Fruit fly (Drosophila melanogaster) whole organism, embryonic: ENCODE results near the gene rost.

Experiments used
- Atf-2 ChIP-seq: fragments of 200-800 bp; sonication (Bioruptor generic); optimal IDR thresholded peaks from 2 replicates; lab custom pipeline; 2016; ENCODE audit warnings: missing biosample characterization, missing genetic modification characterization
- Atf6 ChIP-seq: fragments of 200-800 bp; sonication (Bioruptor generic); IDR thresholded peaks from 2 replicates; pipeline ENCODE4 v1.3.6; 2022; ENCODE audit warnings: missing biosample characterization, missing genetic modification characterization
- Bgb ChIP-seq: fragments of 200-800 bp; sonication (Bioruptor generic); IDR thresholded peaks from 2 replicates; pipeline ENCODE4 v1.3.6; 2022; ENCODE audit warnings: missing biosample characterization, missing genetic modification characterization; ENCODE audit not compliant: partially characterized antibody
- CG10321 ChIP-seq: fragments of 200-800 bp; sonication (Bioruptor generic); IDR thresholded peaks from 2 replicates; pipeline ENCODE4 v1.3.6; 2022; ENCODE audit warnings: missing biosample characterization, missing genetic modification characterization
- CG12769 ChIP-seq: fragments of 200-800 bp; sonication (Bioruptor generic); optimal IDR thresholded peaks from 2 replicates; lab custom pipeline; 2019; ENCODE audit warnings: missing biosample characterization, mild to moderate bottlenecking, missing genetic modification characterization, moderate library complexity
- CG13123 ChIP-seq: fragments of 200-800 bp; sonication (Bioruptor generic); optimal IDR thresholded peaks from 2 replicates; lab custom pipeline; 2016; ENCODE audit warnings: missing biosample characterization, missing genetic modification characterization
- CG13287 ChIP-seq: fragments of 200-800 bp; sonication (Bioruptor generic); IDR thresholded peaks from 2 replicates; pipeline ENCODE4 v1.3.6; 2022; ENCODE audit warnings: missing biosample characterization, missing genetic modification characterization; ENCODE audit not compliant: partially characterized antibody
- CG15601 ChIP-seq: fragments of 200-800 bp; sonication (Bioruptor generic); optimal IDR thresholded peaks from 3 replicates; lab custom pipeline; 2019; ENCODE audit warnings: missing biosample characterization, mild to moderate bottlenecking, missing genetic modification characterization, moderate library complexity
- CG15696 ChIP-seq: fragments of 200-800 bp; sonication (Bioruptor generic); optimal IDR thresholded peaks from 2 replicates; lab custom pipeline; 2019; ENCODE audit warnings: missing biosample characterization, mild to moderate bottlenecking, missing genetic modification characterization, moderate library complexity
- CG1603 ChIP-seq: fragments of 200-800 bp; sonication (Bioruptor generic); optimal IDR thresholded peaks from 2 replicates; lab custom pipeline; 2019; ENCODE audit warnings: missing biosample characterization, mild to moderate bottlenecking, missing genetic modification characterization, moderate library complexity
- CG17612 ChIP-seq: fragments of 200-800 bp; sonication (Bioruptor generic); IDR thresholded peaks from 2 replicates; pipeline ENCODE4 v1.3.6; 2022; ENCODE audit warnings: missing biosample characterization, missing genetic modification characterization
- CG2199 ChIP-seq: fragments of 200-800 bp; sonication (Bioruptor generic); IDR thresholded peaks from 3 replicates; pipeline ENCODE4 v1.3.6; 2022; ENCODE audit warnings: missing biosample characterization, missing genetic modification characterization
- CG32772 ChIP-seq: fragments of 200-800 bp; sonication (Bioruptor generic); IDR thresholded peaks from 2 replicates; pipeline ENCODE4 v1.3.6; 2022; ENCODE audit warnings: missing biosample characterization, missing genetic modification characterization
- CG4820 ChIP-seq: fragments of 200-800 bp; sonication (Bioruptor generic); optimal IDR thresholded peaks from 3 replicates; lab custom pipeline; 2016; ENCODE audit warnings: missing biosample characterization, missing genetic modification characterization
- CG6683 ChIP-seq: fragments of 200-800 bp; sonication (Bioruptor generic); optimal IDR thresholded peaks from 2 replicates; lab custom pipeline; 2017; ENCODE audit warnings: missing biosample characterization, mild to moderate bottlenecking, missing genetic modification characterization, missing genetic modification reagents
- CG7786 ChIP-seq: fragments of 200-800 bp; sonication (Bioruptor generic); optimal IDR thresholded peaks from 2 replicates; lab custom pipeline; 2016; ENCODE audit warnings: missing biosample characterization, missing genetic modification characterization
- CG8290 ChIP-seq, 3 experiments: fragments of 200-800 bp; sonication (Bioruptor generic); optimal IDR thresholded peaks; 2 replicates each; lab custom pipeline; 2016 to 2019; ENCODE audit warnings: missing biosample characterization in 3 of 3, missing genetic modification characterization in 3 of 3, mild to moderate bottlenecking in 2 of 3, moderate library complexity in 1 of 3
- CG8944 ChIP-seq: fragments of 200-800 bp; sonication (Bioruptor generic); optimal IDR thresholded peaks from 3 replicates; lab custom pipeline; 2016; ENCODE audit warnings: missing biosample characterization, missing genetic modification characterization
- CG9932 ChIP-seq: fragments of 200-800 bp; sonication (Bioruptor generic); IDR thresholded peaks from 2 replicates; pipeline ENCODE4 v1.3.6; 2022; ENCODE audit warnings: missing biosample characterization, missing genetic modification characterization
- Deaf1 ChIP-seq: fragments of 200-800 bp; optimal IDR thresholded peaks from 3 replicates; lab custom pipeline; 2019; ENCODE audit warnings: missing biosample characterization, mild to moderate bottlenecking, missing genetic modification characterization, moderate library complexity
- Doc2 ChIP-seq: fragments of 200-800 bp; sonication (Bioruptor generic); IDR thresholded peaks from 2 replicates; pipeline ENCODE4 v1.3.6; 2022; ENCODE audit warnings: missing biosample characterization, missing genetic modification characterization
- Ets65A ChIP-seq: fragments of 200-800 bp; sonication (Bioruptor generic); peaks from one replicate; lab custom pipeline; 2016; ENCODE audit warnings: missing biosample characterization, missing genetic modification characterization
- GATAe ChIP-seq: fragments of 200-800 bp; sonication (Bioruptor generic); conservative IDR thresholded peaks from 2 replicates; pipeline ENCODE4 v1.3.6; 2022; ENCODE audit warnings: missing biosample characterization, missing genetic modification characterization
- Hmx ChIP-seq: fragments of 200-800 bp; sonication (Bioruptor generic); optimal IDR thresholded peaks from 2 replicates; lab custom pipeline; 2016; ENCODE audit warnings: missing biosample characterization, missing genetic modification characterization
- Hr78 ChIP-seq, 2 experiments: fragments of 200-800 bp in 1 of 2; fragments of >200 bp in 1 of 2; sonication (Bioruptor generic) in 1 of 2; optimal IDR thresholded peaks; 2 replicates each; lab custom pipeline; 2017 to 2019; ENCODE audit warnings: missing biosample characterization in 2 of 2, missing genetic modification characterization in 2 of 2, mild to moderate bottlenecking in 1 of 2, moderate library complexity in 1 of 2
- MBD-R2 ChIP-seq: fragments of 200-800 bp; sonication (Bioruptor generic); IDR thresholded peaks from 2 replicates; pipeline ENCODE4 v1.3.6; 2022; ENCODE audit warnings: missing biosample characterization, missing genetic modification characterization
- Med ChIP-seq: fragments of 200-800 bp; sonication (Bioruptor generic); peaks from one replicate; lab custom pipeline; 2016; ENCODE audit warnings: missing biosample characterization, missing genetic modification characterization, mild to moderate bottlenecking, inconsistent platforms, moderate library complexity
- Meics ChIP-seq: fragments of 200-800 bp; sonication (Bioruptor generic); optimal IDR thresholded peaks from 2 replicates; lab custom pipeline; 2017; ENCODE audit warnings: missing biosample characterization, mild to moderate bottlenecking, missing genetic modification characterization
- Scr ChIP-seq: fragments of 200-800 bp; sonication (Bioruptor generic); IDR thresholded peaks from 2 replicates; pipeline ENCODE4 v1.3.6; 2022; ENCODE audit warnings: missing biosample characterization, missing genetic modification characterization; ENCODE audit not compliant: partially characterized antibody
- Spps ChIP-seq: fragments of 200-800 bp; sonication (Bioruptor generic); optimal IDR thresholded peaks from 2 replicates; lab custom pipeline; 2018; ENCODE audit warnings: missing biosample characterization, mild to moderate bottlenecking, missing genetic modification characterization
- Sry-δ ChIP-seq: fragments of 200-800 bp; sonication (Bioruptor generic); optimal IDR thresholded peaks from 2 replicates; lab custom pipeline; 2016; ENCODE audit warnings: missing biosample characterization, missing genetic modification characterization
- cad ChIP-seq: fragments of >200 bp; optimal IDR thresholded peaks from 2 replicates; lab custom pipeline; 2017; ENCODE audit warnings: missing biosample characterization, missing genetic modification characterization
- corto ChIP-seq: fragments of 200-800 bp; sonication (Bioruptor generic); optimal IDR thresholded peaks from 2 replicates; lab custom pipeline; 2016; ENCODE audit warnings: missing biosample characterization, mild to moderate bottlenecking, missing genetic modification characterization, moderate library complexity
- crol ChIP-seq: fragments of 200-800 bp; sonication (Bioruptor generic); IDR thresholded peaks from 2 replicates; pipeline ENCODE4 v1.3.6; 2022; ENCODE audit warnings: missing biosample characterization, missing genetic modification characterization
- dysf ChIP-seq: fragments of 200-800 bp; sonication (Bioruptor generic); IDR thresholded peaks from 3 replicates; pipeline ENCODE4 v1.3.6; 2022; ENCODE audit warnings: missing biosample characterization, missing genetic modification characterization
- fu2 ChIP-seq: fragments of 200-800 bp; sonication (Bioruptor generic); optimal IDR thresholded peaks from 2 replicates; lab custom pipeline; 2016; ENCODE audit warnings: missing biosample characterization, missing genetic modification characterization
- lilli ChIP-seq: fragments of 200-800 bp; sonication (Bioruptor generic); optimal IDR thresholded peaks from 3 replicates; lab custom pipeline; 2016; ENCODE audit warnings: missing biosample characterization, missing genetic modification characterization
- oc ChIP-seq: fragments of 200-800 bp; sonication (Bioruptor generic); optimal IDR thresholded peaks from 2 replicates; lab custom pipeline; 2018; ENCODE audit warnings: missing biosample characterization, mild to moderate bottlenecking, missing genetic modification characterization, moderate library complexity
- odd ChIP-seq: fragments of 200-800 bp; sonication (Bioruptor generic); optimal IDR thresholded peaks from 2 replicates; lab custom pipeline; 2017; ENCODE audit warnings: missing biosample characterization, mild to moderate bottlenecking, missing genetic modification characterization
- sug ChIP-seq: fragments of 200-800 bp; optimal IDR thresholded peaks from 2 replicates; lab custom pipeline; 2019; ENCODE audit warnings: missing biosample characterization, mild to moderate bottlenecking, missing genetic modification characterization, moderate library complexity
- tna ChIP-seq: fragments of 200-800 bp; sonication (Bioruptor generic); IDR thresholded peaks from 2 replicates; pipeline ENCODE4 v1.3.6; 2022; ENCODE audit warnings: missing biosample characterization, missing genetic modification characterization; ENCODE audit not compliant: partially characterized antibody

Gene rost

dm6 chr2L:8975328-8975727 lies 14.0 kb downstream of the rost start, which contains the start of gene CG9541:
Gene CG9541 (minus strand): TSS chr2L:8975428.
- 0 out of 2 replicates have a peak, but pooled peaks have one; percentile 19 for TF ChIP-seq tna
- peak; percentile 7 for TF ChIP-seq Med (GFP tag; lab: Kevin White, UChicago)
- TF ChIP-seq Ets65A (GFP tag; lab: Kevin White, UChicago), result peak; percentile 76
- peak in 1 of 2 experiments; percentile 8 for TF ChIP-seq Hr78 (GFP tag; optimal IDR thresholded peaks at IDR 0.05; lab: Kevin White, UChicago)
- no peak for TF ChIP-seq fu2 (GFP tag; lab: Kevin White, UChicago)
- TF ChIP-seq Doc2, result no peak
- peak; percentile 5; the same call in 1 of the 3 replicates for TF ChIP-seq dysf (GFP tag; lab: Robert Waterston, UW)
- TF ChIP-seq, all 482 proteins: peak for 5

dm6 chr2L:8974506-8974905 lies 14.8 kb downstream of the rost start:
- no peak for TF ChIP-seq CG13123
- TF ChIP-seq Hmx, result no peak
- TF ChIP-seq CG32772 (GFP tag; lab: Robert Waterston, UW), result no peak
- no peak for TF ChIP-seq Spps (tag; lab: Kevin White, UChicago)
- no peak for TF ChIP-seq Bgb (GFP tag; lab: Robert Waterston, UW)
- TF ChIP-seq CG6683 (GFP tag; lab: Kevin White, UChicago), result no peak
- no peak for TF ChIP-seq CG8944
- TF ChIP-seq CG15601 (tag; lab: Kevin White, UChicago), result peak; percentile 5
- peak; percentile 2 for TF ChIP-seq sug (tag; lab: Kevin White, UChicago)
- no peak for TF ChIP-seq Atf-2 (GFP tag; lab: Kevin White, UChicago)
- no peak for TF ChIP-seq Meics
- TF ChIP-seq CG13287, result no peak; the same call in 1 of the 2 replicates
- no peak for TF ChIP-seq CG1603 (tag; lab: Kevin White, UChicago)
- no peak for TF ChIP-seq lilli (GFP tag; lab: Kevin White, UChicago)
- TF ChIP-seq CG4820 (GFP tag; lab: Kevin White, UChicago), result no peak
- no peak for TF ChIP-seq MBD-R2 (GFP tag; lab: Robert Waterston, UW)
- no peak for TF ChIP-seq Atf6 (GFP tag; lab: Robert Waterston, UW)
- TF ChIP-seq CG15696 (tag; lab: Kevin White, UChicago), result no peak
- no peak for TF ChIP-seq odd
- no peak for TF ChIP-seq CG7786 (GFP tag; lab: Kevin White, UChicago)
- TF ChIP-seq corto (GFP tag; lab: Kevin White, UChicago), result no peak
- no peak for TF ChIP-seq CG9932 (GFP tag; lab: Robert Waterston, UW)
- TF ChIP-seq Scr (GFP tag; lab: Robert Waterston, UW), result no peak
- no peak for TF ChIP-seq GATAe (GFP tag; lab: Robert Waterston, UW)
- peak; percentile 93 for TF ChIP-seq CG2199 (GFP tag; lab: Robert Waterston, UW)

- TF ChIP-seq crol (GFP tag; lab: Robert Waterston, UW) (no peak), oc (tag; lab: Kevin White, UChicago) (no peak), CG17612 (GFP tag; lab: Robert Waterston, UW) (peak; percentile 100), CG8290 (GFP tag; optimal IDR thresholded peaks at IDR 0.05; lab: Kevin White, UChicago) (peak; percentile 70), CG8290 (tag; optimal IDR thresholded peaks at IDR 0.05; lab: Kevin White, UChicago) (peak in 1 of 2 experiments; percentile 38)
These were observed 16.4 kb downstream of the rost start for dm6 chr2L:8972905-8973304.

dm6 chr2L:8967235-8967634 lies 22.1 kb downstream of the rost start, which contains the start of gene CG18088:
Gene CG18088 (plus strand): TSS chr2L:8967535.
- TF ChIP-seq cad (GFP tag; lab: Kevin White, UChicago) (no peak), CG12769 (no peak), Sry-δ (GFP tag; lab: Kevin White, UChicago) (no peak), Deaf1 (peak; percentile 45), CG10321 (GFP tag; lab: Robert Waterston, UW) (no peak)
